Fruit fly (Drosophila melanogaster) whole organism, embryonic: ENCODE data around the gene Tcs6.

ENCODE experiments used
- CG10565 ChIP-seq: fragments of 200-800 bp; sonication (Bioruptor generic); optimal IDR thresholded peaks from 3 replicates; lab custom pipeline; 2016; ENCODE audit warnings: missing biosample characterization, mild to moderate bottlenecking, missing genetic modification characterization
- CG12744 ChIP-seq: fragments of 200-800 bp; sonication (Bioruptor generic); optimal IDR thresholded peaks from 2 replicates; lab custom pipeline; 2016; ENCODE audit warnings: missing biosample characterization, missing genetic modification characterization
- CG13123 ChIP-seq: fragments of 200-800 bp; sonication (Bioruptor generic); optimal IDR thresholded peaks from 2 replicates; lab custom pipeline; 2016; ENCODE audit warnings: missing biosample characterization, missing genetic modification characterization
- CG13296 ChIP-seq: fragments of 200-800 bp; sonication (Bioruptor generic); optimal IDR thresholded peaks from 3 replicates; lab custom pipeline; 2018; ENCODE audit warnings: missing biosample characterization, mild to moderate bottlenecking, missing genetic modification characterization
- CG14860 ChIP-seq: fragments of 200-800 bp; sonication (Bioruptor generic); IDR thresholded peaks from 3 replicates; pipeline ENCODE4 v1.3.6; 2022; ENCODE audit warnings: missing biosample characterization, missing genetic modification characterization; ENCODE audit not compliant: partially characterized antibody
- CG17328 ChIP-seq: fragments of 200-800 bp; sonication (Bioruptor generic); IDR thresholded peaks from 2 replicates; pipeline ENCODE4 v1.3.6; 2022; ENCODE audit warnings: missing biosample characterization, missing genetic modification characterization
- CG17802 ChIP-seq: fragments of 200-800 bp; sonication (Bioruptor generic); optimal IDR thresholded peaks from 2 replicates; lab custom pipeline; 2018; ENCODE audit warnings: missing biosample characterization, mild to moderate bottlenecking, missing genetic modification characterization, moderate library complexity
- CG17912 ChIP-seq: fragments of 200-800 bp; sonication (Bioruptor generic); optimal IDR thresholded peaks from 2 replicates; lab custom pipeline; 2018; ENCODE audit warnings: missing biosample characterization, mild to moderate bottlenecking, missing genetic modification characterization
- CG2678 ChIP-seq: fragments of 200-800 bp; sonication (Bioruptor generic); optimal IDR thresholded peaks from 3 replicates; lab custom pipeline; 2019; ENCODE audit warnings: missing biosample characterization, mild to moderate bottlenecking, missing genetic modification characterization, moderate library complexity
- CG2712 ChIP-seq: fragments of 200-800 bp; optimal IDR thresholded peaks from 3 replicates; lab custom pipeline; 2019; ENCODE audit warnings: missing biosample characterization, mild to moderate bottlenecking, missing genetic modification characterization, moderate library complexity
- CG34376 ChIP-seq: fragments of 200-800 bp; sonication (Bioruptor generic); optimal IDR thresholded peaks from 2 replicates; lab custom pipeline; 2018; ENCODE audit warnings: missing biosample characterization, mild to moderate bottlenecking, missing genetic modification characterization
- CG6791 ChIP-seq: fragments of 200-800 bp; sonication (Bioruptor generic); IDR thresholded peaks from 3 replicates; pipeline ENCODE4 v1.3.6; 2022; ENCODE audit warnings: missing biosample characterization, missing genetic modification characterization; ENCODE audit not compliant: partially characterized antibody
- CG7745 ChIP-seq: fragments of 200-800 bp; sonication (Bioruptor generic); optimal IDR thresholded peaks from 2 replicates; lab custom pipeline; 2018; ENCODE audit warnings: missing biosample characterization, mild to moderate bottlenecking, missing genetic modification characterization, moderate library complexity
- CG8089 ChIP-seq: fragments of 200-800 bp; sonication (Bioruptor generic); optimal IDR thresholded peaks from 3 replicates; lab custom pipeline; 2016; ENCODE audit warnings: missing biosample characterization, missing genetic modification characterization
- CG8924 ChIP-seq: fragments of 200-800 bp; optimal IDR thresholded peaks from 3 replicates; lab custom pipeline; 2019; ENCODE audit warnings: missing biosample characterization, mild to moderate bottlenecking, missing genetic modification characterization, moderate library complexity
- CG9215 ChIP-seq: fragments of 200-800 bp; sonication (Bioruptor generic); IDR thresholded peaks from 2 replicates; pipeline ENCODE4 v1.3.6; 2022; ENCODE audit warnings: missing biosample characterization, missing genetic modification characterization
- Elba2 ChIP-seq: fragments of 200-800 bp; sonication (Bioruptor generic); optimal IDR thresholded peaks from 3 replicates; lab custom pipeline; 2016; ENCODE audit warnings: missing biosample characterization, missing genetic modification characterization
- Ets97D ChIP-seq: fragments of 200-800 bp; sonication (Bioruptor generic); optimal IDR thresholded peaks from 3 replicates; lab custom pipeline; 2016; ENCODE audit warnings: missing biosample characterization, missing genetic modification characterization
- Jarid2 ChIP-seq: fragments of 200-800 bp; sonication (Bioruptor generic); optimal IDR thresholded peaks from 3 replicates; lab custom pipeline; 2017; ENCODE audit warnings: mild to moderate bottlenecking, missing biosample characterization, missing genetic modification reagents, missing genetic modification characterization
- NC2α ChIP-seq: fragments of 200-800 bp; sonication (Bioruptor generic); optimal IDR thresholded peaks from 2 replicates; lab custom pipeline; 2016; ENCODE audit warnings: missing biosample characterization, missing genetic modification characterization
- PHDP ChIP-seq: fragments of 200-800 bp; sonication (Bioruptor generic); optimal IDR thresholded peaks from 3 replicates; lab custom pipeline; 2018; ENCODE audit warnings: missing biosample characterization, mild to moderate bottlenecking, missing genetic modification characterization, moderate library complexity
- Sox100B ChIP-seq: fragments of 200-800 bp; sonication (Bioruptor generic); optimal IDR thresholded peaks from 3 replicates; lab custom pipeline; 2018; ENCODE audit warnings: missing biosample characterization, mild to moderate bottlenecking, missing genetic modification characterization
- Trl ChIP-seq, 3 experiments: fragments of >200 bp in 2 of 3; fragments of 200-800 bp in 1 of 3; sonication (Bioruptor generic) in 1 of 3; optimal IDR thresholded peaks; 2 replicates in 1 of 3; 3 replicates in 2 of 3; lab custom pipeline; 2016 to 2017; ENCODE audit warnings: missing biosample characterization in 1 of 3, missing genetic modification characterization in 1 of 3
- az2 ChIP-seq: fragments of 200-800 bp; sonication (Bioruptor generic); optimal IDR thresholded peaks from 3 replicates; lab custom pipeline; 2016; ENCODE audit warnings: missing biosample characterization, missing genetic modification characterization
- bab2 ChIP-seq: fragments of 200-800 bp; sonication (Bioruptor generic); optimal IDR thresholded peaks from 2 replicates; lab custom pipeline; 2016; ENCODE audit warnings: missing biosample characterization, missing genetic modification characterization
- br ChIP-seq: fragments of >200 bp; optimal IDR thresholded peaks from 2 replicates; lab custom pipeline; 2017
- cg ChIP-seq: fragments of 200-800 bp; sonication (Bioruptor generic); optimal IDR thresholded peaks from 3 replicates; lab custom pipeline; 2019; ENCODE audit warnings: missing biosample characterization, mild to moderate bottlenecking, missing genetic modification characterization, moderate library complexity
- crol ChIP-seq: fragments of 200-800 bp; sonication (Bioruptor generic); IDR thresholded peaks from 2 replicates; pipeline ENCODE4 v1.3.6; 2022; ENCODE audit warnings: missing biosample characterization, missing genetic modification characterization
- crp ChIP-seq, 2 experiments: fragments of 200-800 bp; sonication (Bioruptor generic); optimal IDR thresholded peaks; 2 replicates in 1 of 2; 3 replicates in 1 of 2; lab custom pipeline; 2017; ENCODE audit warnings: missing biosample characterization in 2 of 2, missing genetic modification characterization in 2 of 2, mild to moderate bottlenecking in 1 of 2, moderate library complexity in 1 of 2
- dpn ChIP-seq, 2 experiments: fragments of 200-800 bp; sonication (Bioruptor generic); optimal IDR thresholded peaks; 3 replicates each; lab custom pipeline; 2016; ENCODE audit warnings: missing biosample characterization in 2 of 2, missing genetic modification characterization in 2 of 2
- fd102C ChIP-seq: fragments of 200-800 bp; sonication (Bioruptor generic); optimal IDR thresholded peaks from 2 replicates; lab custom pipeline; 2018; ENCODE audit warnings: missing biosample characterization, mild to moderate bottlenecking, missing genetic modification characterization, moderate library complexity
- fd64A ChIP-seq: fragments of 200-800 bp; sonication (Bioruptor generic); optimal IDR thresholded peaks from 3 replicates; lab custom pipeline; 2018; ENCODE audit warnings: missing biosample characterization, mild to moderate bottlenecking, missing genetic modification characterization
- fru ChIP-seq: fragments of >200 bp; optimal IDR thresholded peaks from 2 replicates; lab custom pipeline; 2017
- gce ChIP-seq: fragments of 200-800 bp; sonication (Bioruptor generic); IDR thresholded peaks from 3 replicates; pipeline ENCODE4 v1.3.6; 2022; ENCODE audit warnings: missing biosample characterization, missing genetic modification characterization
- gcm ChIP-seq: fragments of 200-800 bp; sonication (Bioruptor generic); optimal IDR thresholded peaks from 2 replicates; lab custom pipeline; 2019; ENCODE audit warnings: missing biosample characterization, mild to moderate bottlenecking, missing genetic modification characterization, moderate library complexity
- gro ChIP-seq: fragments of 200-800 bp; sonication (Bioruptor generic); optimal IDR thresholded peaks from 2 replicates; lab custom pipeline; 2016; ENCODE audit warnings: missing biosample characterization, missing genetic modification characterization
- hbn ChIP-seq: fragments of 200-800 bp; sonication (Bioruptor generic); IDR thresholded peaks from 2 replicates; pipeline ENCODE4 v1.3.6; 2022; ENCODE audit warnings: missing biosample characterization, missing genetic modification characterization; ENCODE audit not compliant: partially characterized antibody
- her ChIP-seq: fragments of 200-800 bp; sonication (Bioruptor generic); optimal IDR thresholded peaks from 2 replicates; lab custom pipeline; 2016; ENCODE audit warnings: missing biosample characterization, missing genetic modification characterization
- luna ChIP-seq: fragments of 200-800 bp; sonication (Bioruptor generic); optimal IDR thresholded peaks from 2 replicates; lab custom pipeline; 2016; ENCODE audit warnings: missing biosample characterization, missing genetic modification characterization
- mam ChIP-seq: fragments of 200-800 bp; sonication (Bioruptor generic); optimal IDR thresholded peaks from 3 replicates; lab custom pipeline; 2016; ENCODE audit warnings: missing biosample characterization, missing genetic modification characterization
- mld ChIP-seq: fragments of 200-800 bp; sonication (Bioruptor generic); IDR thresholded peaks from 3 replicates; pipeline ENCODE4 v1.3.6; 2022; ENCODE audit warnings: missing biosample characterization, missing genetic modification characterization; ENCODE audit not compliant: partially characterized antibody
- odd ChIP-seq: fragments of 200-800 bp; sonication (Bioruptor generic); optimal IDR thresholded peaks from 2 replicates; lab custom pipeline; 2017; ENCODE audit warnings: missing biosample characterization, mild to moderate bottlenecking, missing genetic modification characterization
- pita ChIP-seq: fragments of 200-800 bp; sonication (Bioruptor generic); optimal IDR thresholded peaks from 2 replicates; lab custom pipeline; 2017; ENCODE audit warnings: missing biosample characterization, mild to moderate bottlenecking, missing genetic modification characterization
- repo ChIP-seq: fragments of 200-800 bp; sonication (Bioruptor generic); optimal IDR thresholded peaks from 2 replicates; lab custom pipeline; 2016; ENCODE audit warnings: missing biosample characterization, missing genetic modification characterization
- sens-2 ChIP-seq: fragments of 200-800 bp; sonication (Bioruptor generic); IDR thresholded peaks from 2 replicates; pipeline ENCODE4 v1.3.6; 2022; ENCODE audit warnings: missing biosample characterization, missing genetic modification characterization
- shn ChIP-seq: fragments of 200-800 bp; sonication (Bioruptor generic); optimal IDR thresholded peaks from 3 replicates; lab custom pipeline; 2016; ENCODE audit warnings: missing biosample characterization, missing genetic modification characterization
- sob ChIP-seq: fragments of 200-800 bp; sonication (Bioruptor generic); IDR thresholded peaks from 2 replicates; pipeline ENCODE4 v1.3.6; 2022; ENCODE audit warnings: missing biosample characterization, missing genetic modification characterization
- trem ChIP-seq: fragments of 200-800 bp; optimal IDR thresholded peaks from 3 replicates; lab custom pipeline; 2019; ENCODE audit warnings: missing biosample characterization, mild to moderate bottlenecking, missing genetic modification characterization, moderate library complexity
- unc-4 ChIP-seq: fragments of 200-800 bp; sonication (Bioruptor generic); IDR thresholded peaks from 2 replicates; pipeline ENCODE4 v1.3.6; 2022; ENCODE audit warnings: missing biosample characterization, missing genetic modification characterization; ENCODE audit not compliant: partially characterized antibody
- vvl ChIP-seq: fragments of 200-800 bp; sonication (Bioruptor generic); IDR thresholded peaks from 2 replicates; pipeline ENCODE4 v1.3.6; 2022; ENCODE audit warnings: missing biosample characterization, missing genetic modification characterization

Tcs6 gene

DNA sequence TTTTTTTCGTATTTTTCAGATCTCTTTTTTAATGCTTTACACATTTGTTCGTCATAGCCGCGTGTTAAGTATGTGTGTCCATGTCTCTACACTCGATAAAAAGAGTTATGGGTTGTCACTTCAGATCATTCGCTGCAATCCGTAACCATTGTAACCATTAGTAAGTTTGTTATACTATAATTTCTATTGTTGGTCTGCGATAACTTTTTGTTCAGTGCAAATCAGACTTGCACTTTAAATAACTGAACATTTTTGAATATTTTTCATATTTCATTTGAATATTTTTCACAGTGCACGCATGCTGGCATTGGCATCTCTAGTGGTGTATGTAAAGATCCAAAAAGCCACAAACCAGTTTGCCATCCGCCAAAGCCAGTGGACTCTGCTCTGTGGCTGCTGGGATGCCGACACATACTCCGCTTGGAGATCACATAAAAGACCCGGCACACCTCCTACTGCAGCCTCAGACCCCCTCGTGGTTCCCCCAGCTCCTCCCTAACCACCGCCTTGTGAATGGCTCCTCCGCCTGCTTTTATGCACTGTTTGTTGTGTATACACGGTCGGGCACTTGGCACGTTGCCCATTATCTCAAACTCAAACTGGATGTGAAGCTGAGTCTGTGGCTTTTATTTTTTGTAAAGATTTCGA lies 49.0 kb downstream of the Tcs6 start (continued):
- TF ChIP-seq CG13123 (GFP tag; lab: Kevin White, UChicago) (peak; percentile 54), CG17912 (GFP tag; lab: Kevin White, UChicago) (no peak), sens-2 (GFP tag; lab: Robert Waterston, UW) (peak; percentile 62; the same call in 1 of the 2 replicates), crp (GFP tag; optimal IDR thresholded peaks at IDR 0.05; lab: Kevin White, UChicago) (peak in 1 of 2 experiments; percentile 46), CG10565 (GFP tag; lab: Kevin White, UChicago) (no peak), CG7745 (tag; lab: Kevin White, UChicago) (no peak), CG14860 (GFP tag; lab: Robert Waterston, UW) (no peak), mam (GFP tag; lab: Kevin White, UChicago) (peak; percentile 87), az2 (peak; percentile 93), bab2 (GFP tag; lab: Kevin White, UChicago) (peak; percentile 88), vvl (GFP tag; lab: Robert Waterston, UW) (peak; percentile 90), gcm (GFP tag; lab: Kevin White, UChicago) (peak; percentile 83), pita (GFP tag; lab: Kevin White, UChicago) (no peak), repo (GFP tag; lab: Kevin White, UChicago) (peak; percentile 80), CG8089 (GFP tag; lab: Kevin White, UChicago) (peak; percentile 72), Ets97D (GFP tag; lab: Kevin White, UChicago) (peak; percentile 37), CG17328 (GFP tag; lab: Robert Waterston, UW) (peak; percentile 85), Jarid2 (GFP tag; lab: Kevin White, UChicago) (peak; percentile 53), trem (tag; lab: Kevin White, UChicago) (peak; percentile 88), CG9215 (GFP tag; lab: Robert Waterston, UW) (peak; percentile 72), her (peak; percentile 69), luna (GFP tag; lab: Kevin White, UChicago) (peak; percentile 55), sob (peak; percentile 81), gce (peak; percentile 84; the same call in 2 of the 3 replicates), CG8924 (tag; lab: Kevin White, UChicago) (peak; percentile 93), br (lab: Kevin White, UChicago) (no peak), Sox100B (GFP tag; lab: Kevin White, UChicago) (peak; percentile 89), fru (lab: Kevin White, UChicago) (no peak), gro (GFP tag; lab: Kevin White, UChicago) (peak; percentile 66), CG17802 (tag; lab: Kevin White, UChicago) (peak; percentile 75), hbn (GFP tag; lab: Robert Waterston, UW) (no peak), shn (GFP tag; lab: Kevin White, UChicago) (peak; percentile 77), CG6791 (GFP tag; lab: Robert Waterston, UW) (no peak), mld (GFP tag; lab: Robert Waterston, UW) (no peak), fd102C (GFP tag; lab: Kevin White, UChicago) (no peak), CG13296 (peak; percentile 76), odd (GFP tag; lab: Kevin White, UChicago) (peak; percentile 81), cg (GFP tag; lab: Kevin White, UChicago) (peak; percentile 46), NC2α (GFP tag; lab: Kevin White, UChicago) (peak; percentile 50), Trl (optimal IDR thresholded peaks at IDR 0.05; lab: Kevin White, UChicago) (no peak), Trl (GFP tag; optimal IDR thresholded peaks at IDR 0.05; lab: Kevin White, UChicago) (peak; percentile 85), CG34376 (GFP tag; lab: Kevin White, UChicago) (no peak), crol (peak; percentile 75), CG2678 (peak; percentile 91), PHDP (peak; percentile 91), fd64A (GFP tag; lab: Kevin White, UChicago) (peak; percentile 82), Elba2 (GFP tag; lab: Kevin White, UChicago) (peak; percentile 8), unc-4 (GFP tag; lab: Robert Waterston, UW) (no peak), dpn (GFP tag; optimal IDR thresholded peaks at IDR 0.05; lab: Kevin White, UChicago) (peak; percentile 90 to 91), CG12744 (GFP tag; lab: Kevin White, UChicago) (peak; percentile 79), CG2712 (peak; percentile 95)
